Fruit fly (Drosophila melanogaster): ENCODE measurements around the gene d-cup.

Gene d-cup

dm6 chr3R:12891656-12892055 lies at the start of gene d-cup:
TSS of gene d-cup (plus strand) at chr3R:12891956.
- no peak for TF ChIP-seq CG17801 (GFP tag; optimal IDR thresholded peaks at IDR 0.05; ENCODE audit: partially characterized antibody)

dm6 chr3R:12848313-12848712 lies 43.4 kb upstream of the d-cup start, which contains the start of gene beat-Va:
TSS of gene beat-Va (minus strand) at chr3R:12848419.
- TF ChIP-seq CG17801 (GFP tag; optimal IDR thresholded peaks at IDR 0.05; ENCODE audit: partially characterized antibody) = no peak

- TF ChIP-seq CG17801 (GFP tag; optimal IDR thresholded peaks at IDR 0.05; ENCODE audit: partially characterized antibody) = no peak
Observed at dm6 chr3R:12857527-12857926, 34.2 kb upstream of the d-cup start.

- TF ChIP-seq CG17801 (GFP tag; optimal IDR thresholded peaks at IDR 0.05; ENCODE audit: partially characterized antibody) = no peak
Observed at dm6 chr3R:12858079-12858478, 33.7 kb upstream of the d-cup start.

- no peak for TF ChIP-seq CG17801 (GFP tag; optimal IDR thresholded peaks at IDR 0.05; ENCODE audit: partially characterized antibody)
Observed at dm6 chr3R:12859146-12859545, 32.6 kb upstream of the d-cup start, which contains the start of gene CG10126. TSS of gene CG10126 (minus strand) at chr3R:12859246.

dm6 chr3R:12911192-12911591 lies 19.4 kb downstream of the d-cup start, which contains the start of gene CG10909:
TSS of gene CG10909 (minus strand) at chr3R:12911292.
- no peak for TF ChIP-seq CG17801 (GFP tag; optimal IDR thresholded peaks at IDR 0.05; ENCODE audit: partially characterized antibody)

- no peak for TF ChIP-seq CG17801 (GFP tag; optimal IDR thresholded peaks at IDR 0.05; ENCODE audit: partially characterized antibody)
Observed at dm6 chr3R:12915811-12916210, 24.1 kb downstream of the d-cup start, which contains the start of gene beat-Vb. TSS of gene beat-Vb (plus strand) at chr3R:12916056.
